Fruit fly (Drosophila melanogaster) whole organism, embryonic: ENCODE data around the gene SsRbeta.

Source experiments
- ATbp ChIP-seq: fragments of 200-800 bp; sonication (Bioruptor generic); optimal IDR thresholded peaks from 2 replicates; lab custom pipeline; 2017; ENCODE audit warnings: missing biosample characterization, mild to moderate bottlenecking, missing genetic modification characterization, missing genetic modification reagents
- Atf6 ChIP-seq: fragments of 200-800 bp; sonication (Bioruptor generic); IDR thresholded peaks from 2 replicates; pipeline ENCODE4 v1.3.6; 2022; ENCODE audit warnings: missing biosample characterization, missing genetic modification characterization
- Bteb2 ChIP-seq: fragments of 200-800 bp; sonication (Bioruptor generic); optimal IDR thresholded peaks from 2 replicates; lab custom pipeline; 2016; ENCODE audit warnings: missing biosample characterization, missing genetic modification characterization
- CG1024 ChIP-seq: fragments of 200-800 bp; sonication (Bioruptor generic); IDR thresholded peaks from 2 replicates; pipeline ENCODE4 v1.3.6; 2022; ENCODE audit warnings: missing biosample characterization, missing genetic modification characterization
- CG12155 ChIP-seq: fragments of 200-800 bp; sonication (Bioruptor generic); optimal IDR thresholded peaks from 3 replicates; lab custom pipeline; 2016; ENCODE audit warnings: missing biosample characterization, missing genetic modification characterization
- CG14050 ChIP-seq: fragments of 200-800 bp; sonication (Bioruptor generic); IDR thresholded peaks from 3 replicates; pipeline ENCODE4 v1.3.6; 2022; ENCODE audit warnings: missing biosample characterization, missing genetic modification characterization
- CG15011 ChIP-seq: fragments of 200-800 bp; sonication (Bioruptor generic); optimal IDR thresholded peaks from 3 replicates; lab custom pipeline; 2018; ENCODE audit warnings: missing biosample characterization, mild to moderate bottlenecking, missing genetic modification characterization
- CG15479 ChIP-seq: fragments of 200-800 bp; sonication (Bioruptor generic); optimal IDR thresholded peaks from 3 replicates; lab custom pipeline; 2019; ENCODE audit warnings: missing biosample characterization, mild to moderate bottlenecking, missing genetic modification characterization, moderate library complexity
- CG15514 ChIP-seq: fragments of 200-800 bp; sonication (Bioruptor generic); optimal IDR thresholded peaks from 3 replicates; lab custom pipeline; 2017; ENCODE audit warnings: missing biosample characterization, missing genetic modification characterization, mild to moderate bottlenecking, moderate library complexity, missing genetic modification reagents
- CG16813 ChIP-seq: fragments of 200-800 bp; sonication (Bioruptor generic); IDR thresholded peaks from 3 replicates; pipeline ENCODE4 v1.3.6; 2022; ENCODE audit warnings: missing biosample characterization, missing genetic modification characterization; ENCODE audit not compliant: partially characterized antibody
- CG17385 ChIP-seq: fragments of 200-800 bp; sonication (Bioruptor generic); optimal IDR thresholded peaks from 3 replicates; lab custom pipeline; 2018; ENCODE audit warnings: missing biosample characterization, mild to moderate bottlenecking, missing genetic modification characterization
- CG17802 ChIP-seq: fragments of 200-800 bp; sonication (Bioruptor generic); optimal IDR thresholded peaks from 2 replicates; lab custom pipeline; 2018; ENCODE audit warnings: missing biosample characterization, mild to moderate bottlenecking, missing genetic modification characterization, moderate library complexity
- CG34224 ChIP-seq: fragments of 200-800 bp; sonication (Bioruptor generic); IDR thresholded peaks from 3 replicates; pipeline ENCODE4 v1.3.6; 2022; ENCODE audit warnings: missing biosample characterization, missing genetic modification characterization; ENCODE audit not compliant: partially characterized antibody
- CG3995 ChIP-seq: fragments of 200-800 bp; sonication (Bioruptor generic); optimal IDR thresholded peaks from 3 replicates; lab custom pipeline; 2016; ENCODE audit warnings: missing biosample characterization, missing genetic modification characterization
- CG42726 ChIP-seq: fragments of 200-800 bp; sonication (Bioruptor generic); IDR thresholded peaks from 2 replicates; pipeline ENCODE4 v1.3.6; 2022; ENCODE audit warnings: missing biosample characterization, missing genetic modification characterization; ENCODE audit not compliant: partially characterized antibody
- CG4328 ChIP-seq: fragments of 200-800 bp; sonication (Bioruptor generic); optimal IDR thresholded peaks from 3 replicates; lab custom pipeline; 2017; ENCODE audit warnings: missing biosample characterization, missing genetic modification reagents, missing genetic modification characterization
- CG4424 ChIP-seq: fragments of 200-800 bp; sonication (Bioruptor generic); optimal IDR thresholded peaks from 3 replicates; lab custom pipeline; 2016; ENCODE audit warnings: missing biosample characterization, missing genetic modification characterization
- CG9437 ChIP-seq: fragments of 200-800 bp; sonication (Bioruptor generic); optimal IDR thresholded peaks from 2 replicates; lab custom pipeline; 2018; ENCODE audit warnings: missing biosample characterization, mild to moderate bottlenecking, missing genetic modification characterization
- CrebB ChIP-seq: fragments of 200-800 bp; sonication (Bioruptor generic); optimal IDR thresholded peaks from 3 replicates; lab custom pipeline; 2018; ENCODE audit warnings: missing biosample characterization, mild to moderate bottlenecking, missing genetic modification characterization
- Dip2 ChIP-seq: fragments of 200-800 bp; sonication (Bioruptor generic); IDR thresholded peaks from 2 replicates; pipeline ENCODE4 v1.3.6; 2022; ENCODE audit warnings: missing biosample characterization, missing genetic modification characterization
- Dll ChIP-seq: fragments of 200-800 bp; sonication (Bioruptor generic); IDR thresholded peaks from 4 replicates; pipeline ENCODE4 v1.3.6; 2022; ENCODE audit warnings: missing biosample characterization, missing genetic modification characterization; ENCODE audit not compliant: partially characterized antibody
- Dp ChIP-seq: fragments of 200-800 bp; sonication (Bioruptor generic); optimal IDR thresholded peaks from 2 replicates; lab custom pipeline; 2018; ENCODE audit warnings: missing biosample characterization, mild to moderate bottlenecking, missing genetic modification characterization, moderate library complexity
- Dref ChIP-seq: fragments of 200-800 bp; sonication (Bioruptor generic); IDR thresholded peaks from 2 replicates; pipeline ENCODE4 v1.3.6; 2022; ENCODE audit warnings: missing biosample characterization, missing genetic modification characterization
- E2f2 ChIP-seq: fragments of 200-800 bp; sonication (Bioruptor generic); IDR thresholded peaks from 2 replicates; pipeline ENCODE4 v1.3.6; 2022; ENCODE audit warnings: missing biosample characterization, missing genetic modification characterization
- H2.0 ChIP-seq: fragments of 200-800 bp; sonication (Bioruptor generic); IDR thresholded peaks from 2 replicates; pipeline ENCODE4 v1.3.6; 2022; ENCODE audit warnings: missing biosample characterization, missing genetic modification characterization
- MBD-R2 ChIP-seq: fragments of 200-800 bp; sonication (Bioruptor generic); IDR thresholded peaks from 2 replicates; pipeline ENCODE4 v1.3.6; 2022; ENCODE audit warnings: missing biosample characterization, missing genetic modification characterization
- MESR4 ChIP-seq: fragments of 200-800 bp; sonication (Bioruptor generic); optimal IDR thresholded peaks from 2 replicates; lab custom pipeline; 2018; ENCODE audit warnings: missing biosample characterization, mild to moderate bottlenecking, missing genetic modification characterization, moderate library complexity
- Neu2 ChIP-seq: fragments of 200-800 bp; sonication (Bioruptor generic); optimal IDR thresholded peaks from 3 replicates; lab custom pipeline; 2016; ENCODE audit warnings: missing biosample characterization, missing genetic modification characterization, borderline replicate concordance
- Oaz ChIP-seq: fragments of 200-800 bp; sonication (Bioruptor generic); IDR thresholded peaks from 2 replicates; pipeline ENCODE4 v1.3.6; 2022; ENCODE audit warnings: missing biosample characterization, missing genetic modification characterization
- PHDP ChIP-seq: fragments of 200-800 bp; sonication (Bioruptor generic); optimal IDR thresholded peaks from 3 replicates; lab custom pipeline; 2018; ENCODE audit warnings: missing biosample characterization, mild to moderate bottlenecking, missing genetic modification characterization, moderate library complexity
- Stat92E ChIP-seq, 3 experiments: fragments of >200 bp in 2 of 3; fragments of 200-800 bp in 1 of 3; sonication (Bioruptor generic) in 1 of 3; optimal IDR thresholded peaks; 2 replicates each; lab custom pipeline; 2017 to 2019; ENCODE audit warnings: missing biosample characterization in 3 of 3, missing genetic modification characterization in 3 of 3, mild to moderate bottlenecking in 1 of 3, moderate library complexity in 1 of 3
- TFAM ChIP-seq: fragments of 200-800 bp; sonication (Bioruptor generic); optimal IDR thresholded peaks from 2 replicates; lab custom pipeline; 2017; ENCODE audit warnings: missing biosample characterization, missing genetic modification characterization, inconsistent platforms
- crp ChIP-seq, 2 experiments: fragments of 200-800 bp; sonication (Bioruptor generic); optimal IDR thresholded peaks; 2 replicates in 1 of 2; 3 replicates in 1 of 2; lab custom pipeline; 2017; ENCODE audit warnings: missing biosample characterization in 2 of 2, missing genetic modification characterization in 2 of 2, mild to moderate bottlenecking in 1 of 2, moderate library complexity in 1 of 2
- dysf ChIP-seq: fragments of 200-800 bp; sonication (Bioruptor generic); IDR thresholded peaks from 3 replicates; pipeline ENCODE4 v1.3.6; 2022; ENCODE audit warnings: missing biosample characterization, missing genetic modification characterization
- esg ChIP-seq: fragments of 200-800 bp; sonication (Bioruptor generic); conservative IDR thresholded peaks from 2 replicates; pipeline ENCODE4 v1.3.6; 2022; ENCODE audit warnings: missing biosample characterization, missing genetic modification characterization
- ewg ChIP-seq: fragments of 200-800 bp; sonication (Bioruptor generic); optimal IDR thresholded peaks from 3 replicates; lab custom pipeline; 2017; ENCODE audit warnings: mild to moderate bottlenecking, missing biosample characterization, missing genetic modification reagents, missing genetic modification characterization
- inv ChIP-seq: fragments of 200-800 bp; sonication (Bioruptor generic); IDR thresholded peaks from 2 replicates; pipeline ENCODE4 v1.3.6; 2022; ENCODE audit warnings: missing biosample characterization, missing genetic modification characterization; ENCODE audit not compliant: partially characterized antibody
- mam ChIP-seq: fragments of 200-800 bp; sonication (Bioruptor generic); optimal IDR thresholded peaks from 3 replicates; lab custom pipeline; 2016; ENCODE audit warnings: missing biosample characterization, missing genetic modification characterization
- pan ChIP-seq, 4 experiments: fragments of >200 bp in 3 of 4; fragments of 200-800 bp in 1 of 4; sonication (Bioruptor generic) in 1 of 4; optimal IDR thresholded peaks in 3 of 4; IDR thresholded peaks in 1 of 4; 2 replicates each; pipeline versions ENCODE4 v1.3.6 to Lab custom; 2017 to 2022; ENCODE audit warnings: missing biosample characterization in 2 of 4, missing genetic modification characterization in 2 of 4, mixed read lengths in 1 of 4
- pho ChIP-seq: fragments of 200-800 bp; sonication (Bioruptor generic); optimal IDR thresholded peaks from 2 replicates; lab custom pipeline; 2016; ENCODE audit warnings: missing biosample characterization, missing genetic modification characterization
- pzg ChIP-seq: fragments of 200-800 bp; sonication (Bioruptor generic); optimal IDR thresholded peaks from 3 replicates; lab custom pipeline; 2018; ENCODE audit warnings: missing biosample characterization, mild to moderate bottlenecking, missing genetic modification characterization, moderate library complexity
- rib ChIP-seq: fragments of 200-800 bp; sonication (Bioruptor generic); IDR thresholded peaks from 2 replicates; pipeline ENCODE4 v1.3.6; 2022; ENCODE audit warnings: missing biosample characterization, missing genetic modification characterization
- sug ChIP-seq: fragments of 200-800 bp; optimal IDR thresholded peaks from 2 replicates; lab custom pipeline; 2019; ENCODE audit warnings: missing biosample characterization, mild to moderate bottlenecking, missing genetic modification characterization, moderate library complexity
- twi ChIP-seq: fragments of 200-800 bp; optimal IDR thresholded peaks from 2 replicates; lab custom pipeline; 2019; ENCODE audit warnings: missing biosample characterization, mild to moderate bottlenecking, missing genetic modification characterization, moderate library complexity
- wor ChIP-seq: fragments of 200-800 bp; sonication (Bioruptor generic); IDR thresholded peaks from 2 replicates; pipeline ENCODE4 v1.3.6; 2022; ENCODE audit warnings: missing biosample characterization, missing genetic modification characterization
- zen2 ChIP-seq: fragments of 200-800 bp; sonication (Bioruptor generic); IDR thresholded peaks from 3 replicates; pipeline ENCODE4 v1.3.6; 2022; ENCODE audit warnings: missing biosample characterization, missing genetic modification characterization; ENCODE audit not compliant: partially characterized antibody

SsRbeta gene

DNA sequence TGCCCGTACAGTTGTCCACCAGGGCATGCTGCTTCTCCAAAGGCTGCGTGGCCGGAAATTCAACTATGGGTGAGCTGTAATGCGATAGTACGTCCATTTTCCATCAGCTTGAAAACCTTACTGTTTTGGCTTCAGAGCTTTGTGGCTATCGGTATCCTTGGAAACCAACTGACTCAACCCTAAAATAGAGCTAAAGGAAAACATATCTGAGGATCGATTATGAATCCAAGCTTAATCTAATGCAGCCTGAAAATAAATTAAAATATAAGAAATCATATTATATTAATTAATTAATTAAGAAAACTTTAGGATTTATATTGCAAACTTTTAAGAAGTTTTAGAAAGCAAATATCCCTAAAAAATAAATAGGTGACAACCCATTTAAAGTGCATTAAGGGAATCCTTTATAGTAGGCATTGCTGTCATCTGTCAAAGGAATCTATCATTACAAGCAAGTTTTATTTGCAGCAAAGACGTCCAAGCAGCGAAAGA is 32.0 kb upstream of the SsRbeta start, which contains the start of the genes CG13074 and ATPsynbetaL:
Gene CG13074, minus strand, starts transcription at position 101 of the 492 bp plus-strand sequence.
Gene ATPsynbetaL, plus strand, starts transcription at position 442 of the 492 bp plus-strand sequence.
- no peak for TF ChIP-seq PHDP (tag; lab: Kevin White, UChicago)
- TF ChIP-seq Dref = no peak
- TF ChIP-seq rib (GFP tag; lab: Robert Waterston, UW) = no peak
- TF ChIP-seq CG15479 (GFP tag; lab: Kevin White, UChicago) = no peak

DNA sequence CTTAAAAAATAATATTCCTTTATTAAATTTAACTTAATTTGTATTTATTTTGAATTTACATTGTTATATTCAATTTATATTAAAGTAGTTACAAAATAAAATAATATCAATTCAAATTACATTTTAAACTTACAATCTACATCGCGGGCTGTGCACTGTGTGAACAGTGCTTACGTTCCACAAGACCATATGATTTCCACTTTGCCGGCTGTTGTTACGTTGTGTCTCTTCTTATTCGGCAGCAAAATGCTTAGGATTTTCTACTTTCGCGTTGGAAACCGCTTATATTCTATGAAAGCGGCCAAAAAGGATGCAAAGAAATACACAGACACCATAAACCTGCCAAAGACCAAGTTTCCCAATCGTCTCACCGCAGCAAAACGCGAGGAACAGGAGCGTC is 29.4 kb upstream of the SsRbeta start, which contains the start of gene IleRS-m:
Gene IleRS-m, plus strand, starts transcription at position 222 of the 400 bp plus-strand sequence.
- peak; percentile 99 for TF ChIP-seq CG17802 (tag; lab: Kevin White, UChicago)
- 0 out of 4 replicates have a peak, but pooled peaks have one; percentile 11 for TF ChIP-seq Dll (GFP tag; lab: Robert Waterston, UW)
- TF ChIP-seq CG14050 (GFP tag; lab: Robert Waterston, UW) = no peak
- TF ChIP-seq wor (GFP tag; lab: Robert Waterston, UW) = no peak
- peak; percentile 53 to 89 for TF ChIP-seq crp (GFP tag; optimal IDR thresholded peaks at IDR 0.05; lab: Kevin White, UChicago)
- TF ChIP-seq ewg (GFP tag; lab: Kevin White, UChicago) = no peak
- peak; percentile 39 for TF ChIP-seq pzg (GFP tag; lab: Kevin White, UChicago)
- TF ChIP-seq Dp (GFP tag; lab: Kevin White, UChicago) = peak; percentile 90
- TF ChIP-seq inv (GFP tag; lab: Robert Waterston, UW) = no peak
- peak; percentile 98 for TF ChIP-seq CG9437
- no peak for TF ChIP-seq CG15011 (GFP tag; lab: Kevin White, UChicago)
- peak; percentile 20 for TF ChIP-seq MESR4 (GFP tag; lab: Kevin White, UChicago)
- no peak for TF ChIP-seq CG42726 (GFP tag; lab: Robert Waterston, UW)
- TF ChIP-seq CG15514 (GFP tag; lab: Kevin White, UChicago) = peak; percentile 87
- peak; percentile 76 for TF ChIP-seq MBD-R2
- TF ChIP-seq CG34224 (GFP tag; lab: Robert Waterston, UW) = 0 out of 3 replicates have a peak, but pooled peaks have one; percentile 27
- TF ChIP-seq E2f2 (GFP tag; lab: Robert Waterston, UW) = peak; percentile 96
- TF ChIP-seq Stat92E (GFP tag; optimal IDR thresholded peaks at IDR 0.05; lab: Kevin White, UChicago) = no peak
- TF ChIP-seq CG17385 (GFP tag; lab: Kevin White, UChicago) = peak; percentile 96
- TF ChIP-seq CrebB (tag; lab: Kevin White, UChicago) = no peak

DNA sequence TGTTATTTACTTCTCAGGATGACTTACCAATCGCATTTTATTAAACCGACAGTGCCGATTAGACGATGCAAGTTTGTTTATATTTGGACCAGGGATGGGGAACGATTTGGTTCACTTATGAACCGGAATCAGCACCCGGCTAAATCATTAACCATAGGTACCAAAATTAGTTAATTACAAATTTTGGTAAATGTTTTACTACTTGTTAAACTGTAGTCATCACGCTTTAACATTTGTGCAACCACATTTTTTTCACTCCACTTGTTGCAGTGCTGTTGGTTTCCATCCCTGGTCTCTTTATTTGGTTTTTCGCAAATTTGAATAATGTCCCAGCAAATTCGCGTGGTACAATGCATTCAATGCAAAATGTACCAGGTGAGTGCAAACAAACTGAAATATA is 23.9 kb upstream of the SsRbeta start, which contains the start of the genes IntS9 and CG43295:
Gene IntS9, minus strand, starts transcription at position 100 of the 400 bp plus-strand sequence.
Gene CG43295, plus strand, starts transcription at position 325 of the 400 bp plus-strand sequence.
- TF ChIP-seq CG1024 (GFP tag; lab: Robert Waterston, UW) (peak; percentile 85), esg (GFP tag; lab: Robert Waterston, UW) (peak; percentile 81), Oaz (GFP tag; lab: Robert Waterston, UW) (peak; percentile 74), H2.0 (peak; percentile 84), ATbp (GFP tag; lab: Kevin White, UChicago) (peak; percentile 62), CG4328 (GFP tag; lab: Kevin White, UChicago) (no peak), TFAM (GFP tag; lab: Kevin White, UChicago) (no peak), dysf (GFP tag; lab: Robert Waterston, UW) (peak; percentile 73), Atf6 (GFP tag; lab: Robert Waterston, UW) (peak; percentile 82), Bteb2 (GFP tag; lab: Kevin White, UChicago) (peak; percentile 80), sug (tag; lab: Kevin White, UChicago) (no peak), CG3995 (GFP tag; lab: Kevin White, UChicago) (peak; percentile 55), Dip2 (GFP tag; lab: Robert Waterston, UW) (no peak), zen2 (GFP tag; lab: Robert Waterston, UW) (no peak), twi (tag; lab: Kevin White, UChicago) (no peak), Neu2 (peak; percentile 74), CG12155 (GFP tag; lab: Kevin White, UChicago) (peak; percentile 81), pan (optimal IDR thresholded peaks at IDR 0.05; lab: Kevin White, UChicago) (no peak), pan (GFP tag; optimal IDR thresholded peaks at IDR 0.05 in 1 of 2, IDR thresholded peaks at IDR 0.05 in 1 of 2) (peak in 1 of 2 experiments; percentile 90), CG16813 (GFP tag; lab: Robert Waterston, UW) (no peak), CG4424 (peak; percentile 87), pho (peak; percentile 80), mam (GFP tag; lab: Kevin White, UChicago) (peak; percentile 89)
